Worm (Caenorhabditis elegans) whole organism, midembryonic: ENCODE results near the gene F35F10.7.

Experiments
- T22C8.4 ChIP-seq: fragments of 200-800 bp; sonication (Bioruptor generic); IDR thresholded peaks from 2 replicates; pipeline ENCODE4 v1.3.6; 2022; ENCODE audit warnings: missing genetic modification characterization, missing compliant biosample characterization
- cog-1 ChIP-seq: sonication (generic microtip); optimal IDR thresholded peaks from 2 replicates; lab custom pipeline; 2016; ENCODE audit warnings: missing genetic modification characterization, missing compliant biosample characterization
- flt-1 ChIP-seq: fragments of 200-800 bp; sonication (Bioruptor generic); IDR thresholded peaks from 2 replicates; pipeline ENCODE4 v1.3.6; 2022; ENCODE audit warnings: missing genetic modification characterization, missing compliant biosample characterization
- klf-2 ChIP-seq: fragments of 200-800 bp; sonication (Bioruptor generic); conservative IDR thresholded peaks from 2 replicates; pipeline ENCODE4 v1.3.6; 2022; ENCODE audit warnings: missing genetic modification reagents, missing genetic modification characterization, missing compliant biosample characterization
- med-1 ChIP-seq: sonication (generic microtip); optimal IDR thresholded peaks from 2 replicates; lab custom pipeline; 2017; ENCODE audit warnings: missing genetic modification characterization, mild to moderate bottlenecking, missing compliant biosample characterization, antibody characterized with exemption, missing genetic modification reagents; ENCODE audit not compliant: insufficient read depth
- ref-1 ChIP-seq: fragments of 200-800 bp; sonication (Bioruptor generic); conservative IDR thresholded peaks from 2 replicates; pipeline ENCODE4 v1.3.6; 2022; ENCODE audit warnings: missing genetic modification reagents, missing genetic modification characterization, missing compliant biosample characterization
- tab-1 ChIP-seq: fragments of 200-800 bp; sonication (Bioruptor generic); IDR thresholded peaks from 2 replicates; pipeline ENCODE4 v1.3.6; 2022; ENCODE audit warnings: missing genetic modification characterization, missing compliant biosample characterization
- ztf-23 ChIP-seq: fragments of 200-800 bp; sonication (Bioruptor generic); IDR thresholded peaks from 2 replicates; pipeline ENCODE4 v1.3.6; 2022; ENCODE audit warnings: missing genetic modification reagents, missing genetic modification characterization, missing compliant biosample characterization
- ztf-29 ChIP-seq: fragments of 200-800 bp; sonication (Bioruptor generic); IDR thresholded peaks from 2 replicates; pipeline ENCODE4 v1.3.6; 2022; ENCODE audit warnings: missing genetic modification reagents, missing genetic modification characterization, missing compliant biosample characterization

F35F10.7 gene

ce11 chrV:3282957-3283356, 4.3 kb downstream of the F35F10.7 start, which contains the start of gene str-64:
str-64 (plus strand) TSS chrV:3283257.
- TF ChIP-seq cog-1: no peak
- no peak for TF ChIP-seq ztf-23
- TF ChIP-seq ref-1: no peak
- TF ChIP-seq tab-1 (GFP tag; lab: Robert Waterston, UW): no peak
- TF ChIP-seq klf-2 (GFP tag; lab: Robert Waterston, UW): no peak
- no peak for TF ChIP-seq flt-1 (GFP tag; lab: Robert Waterston, UW)
- no peak for TF ChIP-seq med-1 (GFP tag; lab: Kevin White, UChicago)
- no peak for TF ChIP-seq ztf-29 (GFP tag; lab: Robert Waterston, UW)

- TF ChIP-seq med-1 (GFP tag; lab: Kevin White, UChicago) (no peak), flt-1 (GFP tag; lab: Robert Waterston, UW) (no peak), tab-1 (GFP tag; lab: Robert Waterston, UW) (no peak), ref-1 (no peak), cog-1 (no peak), ztf-29 (GFP tag; lab: Robert Waterston, UW) (no peak)
Measured at ce11 chrV:3281523-3281922, 5.7 kb downstream of the F35F10.7 start, which contains the start of gene T28A11.25. T28A11.25 (plus strand) TSS chrV:3281823.

ce11 chrV:3280009-3280408, 7.2 kb downstream of the F35F10.7 start, which contains the start of gene T28A11.2:
T28A11.2 (plus strand) TSS chrV:3280379.
- TF ChIP-seq flt-1 (GFP tag; lab: Robert Waterston, UW) (no peak), ztf-29 (GFP tag; lab: Robert Waterston, UW) (no peak), cog-1 (no peak), T22C8.4 (GFP tag; lab: Robert Waterston, UW) (no peak)

- TF ChIP-seq klf-2 (GFP tag; lab: Robert Waterston, UW) (no peak), cog-1 (no peak), ztf-29 (GFP tag; lab: Robert Waterston, UW) (no peak)
Measured at ce11 chrV:3279138-3279537, 8.1 kb downstream of the F35F10.7 start.

ce11 chrV:3278101-3278639, 9.1 kb downstream of the F35F10.7 start, which contains the start of gene fbxa-64:
fbxa-64 (minus strand) TSS chrV:3278151.
- no peak for TF ChIP-seq tab-1 (GFP tag; lab: Robert Waterston, UW)
- no peak for TF ChIP-seq med-1 (GFP tag; lab: Kevin White, UChicago)
- TF ChIP-seq ref-1: no peak
- no peak for TF ChIP-seq flt-1 (GFP tag; lab: Robert Waterston, UW)
- TF ChIP-seq cog-1: no peak
- no peak for TF ChIP-seq T22C8.4 (GFP tag; lab: Robert Waterston, UW)
- TF ChIP-seq ztf-23: no peak
- TF ChIP-seq klf-2 (GFP tag; lab: Robert Waterston, UW): no peak
- TF ChIP-seq ztf-29 (GFP tag; lab: Robert Waterston, UW): no peak

- TF ChIP-seq flt-1 (GFP tag; lab: Robert Waterston, UW) (no peak), ref-1 (no peak), cog-1 (no peak)
Measured at ce11 chrV:3276184-3276583, 11.0 kb downstream of the F35F10.7 start.

- TF ChIP-seq ref-1 (no peak), T22C8.4 (GFP tag; lab: Robert Waterston, UW) (no peak), cog-1 (no peak), tab-1 (GFP tag; lab: Robert Waterston, UW) (no peak), flt-1 (GFP tag; lab: Robert Waterston, UW) (no peak), ztf-23 (no peak), ztf-29 (GFP tag; lab: Robert Waterston, UW) (no peak), klf-2 (GFP tag; lab: Robert Waterston, UW) (no peak), med-1 (GFP tag; lab: Kevin White, UChicago) (no peak)
Measured at ce11 chrV:3275033-3275432, 12.2 kb downstream of the F35F10.7 start, which contains the start of gene T28A11.3. T28A11.3 (plus strand) TSS chrV:3275333.

- TF ChIP-seq med-1 (GFP tag; lab: Kevin White, UChicago): no peak
- TF ChIP-seq ztf-29 (GFP tag; lab: Robert Waterston, UW): no peak
- TF ChIP-seq ref-1: no peak
- no peak for TF ChIP-seq T22C8.4 (GFP tag; lab: Robert Waterston, UW)
- TF ChIP-seq cog-1: no peak
- no peak for TF ChIP-seq tab-1 (GFP tag; lab: Robert Waterston, UW)
- TF ChIP-seq klf-2 (GFP tag; lab: Robert Waterston, UW): no peak
- no peak for TF ChIP-seq flt-1 (GFP tag; lab: Robert Waterston, UW)
- no peak for TF ChIP-seq ztf-23
Measured at ce11 chrV:3273577-3274100, 13.6 kb downstream of the F35F10.7 start, which contains the start of gene T28A11.4. T28A11.4 (plus strand) TSS chrV:3274050.

ce11 chrV:3273156-3273555, 14.1 kb downstream of the F35F10.7 start, which contains the start of gene T28A11.20:
T28A11.20 (minus strand) TSS chrV:3273256.
- TF ChIP-seq flt-1 (GFP tag; lab: Robert Waterston, UW) (no peak), ztf-29 (GFP tag; lab: Robert Waterston, UW) (no peak), T22C8.4 (GFP tag; lab: Robert Waterston, UW) (no peak), ztf-23 (no peak), ref-1 (no peak), tab-1 (GFP tag; lab: Robert Waterston, UW) (no peak), cog-1 (no peak)

- no peak for TF ChIP-seq tab-1 (GFP tag; lab: Robert Waterston, UW)
- TF ChIP-seq klf-2 (GFP tag; lab: Robert Waterston, UW): no peak
- TF ChIP-seq ztf-29 (GFP tag; lab: Robert Waterston, UW): no peak
- TF ChIP-seq ztf-23: no peak
- no peak for TF ChIP-seq T22C8.4 (GFP tag; lab: Robert Waterston, UW)
- no peak for TF ChIP-seq med-1 (GFP tag; lab: Kevin White, UChicago)
- no peak for TF ChIP-seq ref-1
- TF ChIP-seq cog-1: no peak
- TF ChIP-seq flt-1 (GFP tag; lab: Robert Waterston, UW): no peak
Measured at ce11 chrV:3269407-3269806, 17.8 kb downstream of the F35F10.7 start, which contains the start of gene T28A11.19. T28A11.19 (minus strand) TSS chrV:3269514.
